Fruit fly (Drosophila melanogaster) whole organism, embryonic: ENCODE data around the gene Sec22.
A peak's percentile ranks its signal among the peaks of the same experiment; 100 is the strongest.

Experiments
- CG1024 ChIP-seq: fragments of 200-800 bp; sonication (Bioruptor generic); IDR thresholded peaks from 2 replicates; pipeline ENCODE4 v1.3.6; 2022; ENCODE audit warnings: missing biosample characterization, missing genetic modification characterization
- CG12391 ChIP-seq: fragments of 200-800 bp; sonication (Bioruptor generic); optimal IDR thresholded peaks from 3 replicates; lab custom pipeline; 2018; ENCODE audit warnings: missing biosample characterization, mild to moderate bottlenecking, missing genetic modification characterization, moderate library complexity
- CG12942 ChIP-seq: fragments of 200-800 bp; sonication (Bioruptor generic); optimal IDR thresholded peaks from 3 replicates; lab custom pipeline; 2016; ENCODE audit warnings: missing biosample characterization, missing genetic modification characterization
- CG14441 ChIP-seq: fragments of 200-800 bp; sonication (Bioruptor generic); IDR thresholded peaks from 2 replicates; pipeline ENCODE4 v1.3.6; 2022; ENCODE audit warnings: missing biosample characterization, missing genetic modification characterization
- CG16815 ChIP-seq: fragments of 200-800 bp; sonication (Bioruptor generic); optimal IDR thresholded peaks from 3 replicates; lab custom pipeline; 2017; ENCODE audit warnings: missing biosample characterization, mild to moderate bottlenecking, missing genetic modification characterization
- CG17829 ChIP-seq: fragments of 200-800 bp; optimal IDR thresholded peaks from 2 replicates; lab custom pipeline; 2019; ENCODE audit warnings: missing biosample characterization, mild to moderate bottlenecking, missing genetic modification characterization, moderate library complexity
- CG18764 ChIP-seq: fragments of 200-800 bp; sonication (Bioruptor generic); optimal IDR thresholded peaks from 3 replicates; lab custom pipeline; 2016; ENCODE audit warnings: missing biosample characterization, missing genetic modification characterization
- CG2712 ChIP-seq: fragments of 200-800 bp; optimal IDR thresholded peaks from 3 replicates; lab custom pipeline; 2019; ENCODE audit warnings: missing biosample characterization, mild to moderate bottlenecking, missing genetic modification characterization, moderate library complexity
- CG3065 ChIP-seq: fragments of 200-800 bp; sonication (Bioruptor generic); optimal IDR thresholded peaks from 2 replicates; lab custom pipeline; 2016; ENCODE audit warnings: missing biosample characterization, missing genetic modification characterization
- CG31224 ChIP-seq: fragments of 200-800 bp; sonication (Bioruptor generic); IDR thresholded peaks from 2 replicates; pipeline ENCODE4 v1.3.6; 2022; ENCODE audit warnings: missing biosample characterization, missing genetic modification characterization
- CG6765 ChIP-seq: fragments of 200-800 bp; sonication (Bioruptor generic); optimal IDR thresholded peaks from 3 replicates; lab custom pipeline; 2017; ENCODE audit warnings: missing biosample characterization, mild to moderate bottlenecking, missing genetic modification characterization
- CG7745 ChIP-seq: fragments of 200-800 bp; sonication (Bioruptor generic); optimal IDR thresholded peaks from 2 replicates; lab custom pipeline; 2018; ENCODE audit warnings: missing biosample characterization, mild to moderate bottlenecking, missing genetic modification characterization, moderate library complexity
- CG7987 ChIP-seq: fragments of 200-800 bp; sonication (Bioruptor generic); optimal IDR thresholded peaks from 2 replicates; lab custom pipeline; 2018; ENCODE audit warnings: missing biosample characterization, mild to moderate bottlenecking, missing genetic modification characterization, moderate library complexity
- CG8388 ChIP-seq: fragments of 200-800 bp; sonication (Bioruptor generic); optimal IDR thresholded peaks from 2 replicates; lab custom pipeline; 2019; ENCODE audit warnings: missing biosample characterization, mild to moderate bottlenecking, missing genetic modification characterization, moderate library complexity
- CG9876 ChIP-seq: fragments of 200-800 bp; sonication (Bioruptor generic); optimal IDR thresholded peaks from 2 replicates; lab custom pipeline; 2016; ENCODE audit warnings: missing biosample characterization, missing genetic modification characterization
- Chrac-16 ChIP-seq: fragments of 200-800 bp; sonication (Bioruptor generic); optimal IDR thresholded peaks from 3 replicates; lab custom pipeline; 2016; ENCODE audit warnings: missing biosample characterization, missing genetic modification characterization
- CkIIα-i1 ChIP-seq: fragments of 200-800 bp; sonication (Bioruptor generic); IDR thresholded peaks from 2 replicates; pipeline ENCODE4 v1.3.6; 2022; ENCODE audit warnings: missing biosample characterization, missing genetic modification characterization
- D19B ChIP-seq: fragments of 200-800 bp; sonication (Bioruptor generic); optimal IDR thresholded peaks from 2 replicates; lab custom pipeline; 2017; ENCODE audit warnings: missing biosample characterization, mild to moderate bottlenecking, missing genetic modification characterization
- Doc3 ChIP-seq: fragments of 200-800 bp; sonication (Bioruptor generic); IDR thresholded peaks from 3 replicates; pipeline ENCODE4 v1.3.6; 2022; ENCODE audit warnings: missing biosample characterization, missing genetic modification characterization; ENCODE audit not compliant: partially characterized antibody
- Dp ChIP-seq: fragments of 200-800 bp; sonication (Bioruptor generic); optimal IDR thresholded peaks from 2 replicates; lab custom pipeline; 2018; ENCODE audit warnings: missing biosample characterization, mild to moderate bottlenecking, missing genetic modification characterization, moderate library complexity
- HLH54F ChIP-seq: fragments of 200-800 bp; sonication (Bioruptor generic); optimal IDR thresholded peaks from 3 replicates; lab custom pipeline; 2016; ENCODE audit warnings: missing biosample characterization, missing genetic modification characterization
- HmgZ ChIP-seq: fragments of 200-800 bp; sonication (Bioruptor generic); optimal IDR thresholded peaks from 2 replicates; lab custom pipeline; 2018; ENCODE audit warnings: missing biosample characterization, mild to moderate bottlenecking, missing genetic modification characterization
- NC2β ChIP-seq: fragments of 200-800 bp; sonication (Bioruptor generic); optimal IDR thresholded peaks from 2 replicates; lab custom pipeline; 2016; ENCODE audit warnings: missing biosample characterization, missing genetic modification characterization
- PHDP ChIP-seq: fragments of 200-800 bp; sonication (Bioruptor generic); optimal IDR thresholded peaks from 3 replicates; lab custom pipeline; 2018; ENCODE audit warnings: missing biosample characterization, mild to moderate bottlenecking, missing genetic modification characterization, moderate library complexity
- Six4 ChIP-seq: fragments of 200-800 bp; sonication (Bioruptor generic); optimal IDR thresholded peaks from 2 replicates; lab custom pipeline; 2016; ENCODE audit warnings: missing biosample characterization, missing genetic modification characterization
- Vsx1 ChIP-seq: fragments of 200-800 bp; sonication (Bioruptor generic); optimal IDR thresholded peaks from 2 replicates; lab custom pipeline; 2017; ENCODE audit warnings: missing biosample characterization, mild to moderate bottlenecking, missing genetic modification characterization, missing genetic modification reagents
- amos ChIP-seq: fragments of 200-800 bp; sonication (Bioruptor generic); IDR thresholded peaks from 2 replicates; pipeline ENCODE4 v1.3.6; 2022; ENCODE audit warnings: missing biosample characterization, missing genetic modification characterization; ENCODE audit not compliant: partially characterized antibody
- bsh ChIP-seq, 2 experiments: fragments of 200-800 bp; sonication (Bioruptor generic); optimal IDR thresholded peaks; 2 replicates each; lab custom pipeline; 2017 to 2018; ENCODE audit warnings: mild to moderate bottlenecking in 2 of 2, missing biosample characterization in 2 of 2, missing genetic modification characterization in 2 of 2, moderate library complexity in 1 of 2
- cas ChIP-seq: fragments of 200-800 bp; sonication (Bioruptor generic); IDR thresholded peaks from 2 replicates; pipeline ENCODE4 v1.3.6; 2022; ENCODE audit warnings: missing biosample characterization, missing genetic modification characterization
- caup ChIP-seq: fragments of 200-800 bp; sonication (Bioruptor generic); optimal IDR thresholded peaks from 3 replicates; lab custom pipeline; 2017; ENCODE audit warnings: missing biosample characterization, mild to moderate bottlenecking, missing genetic modification characterization, moderate library complexity; ENCODE audit not compliant: severe bottlenecking
- chn ChIP-seq: fragments of 200-800 bp; sonication (Bioruptor generic); optimal IDR thresholded peaks from 2 replicates; lab custom pipeline; 2016; ENCODE audit warnings: missing biosample characterization, missing genetic modification characterization
- dm ChIP-seq: fragments of 200-800 bp; sonication (Bioruptor generic); optimal IDR thresholded peaks from 3 replicates; lab custom pipeline; 2016; ENCODE audit warnings: missing biosample characterization, missing genetic modification characterization
- dpn ChIP-seq, 2 experiments: fragments of 200-800 bp; sonication (Bioruptor generic); optimal IDR thresholded peaks; 3 replicates each; lab custom pipeline; 2016; ENCODE audit warnings: missing biosample characterization in 2 of 2, missing genetic modification characterization in 2 of 2
- fd96Cb ChIP-seq: fragments of 200-800 bp; sonication (Bioruptor generic); optimal IDR thresholded peaks from 2 replicates; lab custom pipeline; 2018; ENCODE audit warnings: missing biosample characterization, mild to moderate bottlenecking, missing genetic modification characterization, moderate library complexity
- hb ChIP-seq: fragments of 200-800 bp; sonication (Bioruptor generic); IDR thresholded peaks from 3 replicates; pipeline ENCODE4 v1.3.6; 2022; ENCODE audit warnings: missing biosample characterization, missing genetic modification characterization; ENCODE audit not compliant: partially characterized antibody
- hbn ChIP-seq: fragments of 200-800 bp; sonication (Bioruptor generic); IDR thresholded peaks from 2 replicates; pipeline ENCODE4 v1.3.6; 2022; ENCODE audit warnings: missing biosample characterization, missing genetic modification characterization; ENCODE audit not compliant: partially characterized antibody
- insv ChIP-seq, 2 experiments: fragments of 200-800 bp; sonication (Bioruptor generic); optimal IDR thresholded peaks; 3 replicates each; lab custom pipeline; 2016 to 2018; ENCODE audit warnings: missing biosample characterization in 2 of 2, missing genetic modification characterization in 2 of 2
- klu ChIP-seq: fragments of 200-800 bp; sonication (Bioruptor generic); IDR thresholded peaks from 2 replicates; pipeline ENCODE4 v1.3.6; 2022; ENCODE audit warnings: missing biosample characterization, missing genetic modification characterization
- knrl ChIP-seq: fragments of 200-800 bp; sonication (Bioruptor generic); IDR thresholded peaks from 3 replicates; pipeline ENCODE4 v1.3.6; 2022; ENCODE audit warnings: missing biosample characterization, missing genetic modification characterization; ENCODE audit not compliant: partially characterized antibody
- oc ChIP-seq: fragments of 200-800 bp; sonication (Bioruptor generic); optimal IDR thresholded peaks from 2 replicates; lab custom pipeline; 2018; ENCODE audit warnings: missing biosample characterization, mild to moderate bottlenecking, missing genetic modification characterization, moderate library complexity
- pnt ChIP-seq: fragments of 200-800 bp; sonication (Bioruptor generic); optimal IDR thresholded peaks from 3 replicates; lab custom pipeline; 2016; ENCODE audit warnings: missing biosample characterization, missing genetic modification characterization
- run ChIP-seq: fragments of 200-800 bp; sonication (Bioruptor generic); optimal IDR thresholded peaks from 3 replicates; lab custom pipeline; 2018; ENCODE audit warnings: missing biosample characterization, mild to moderate bottlenecking, missing genetic modification characterization
- salm ChIP-seq: fragments of 200-800 bp; sonication (Bioruptor generic); optimal IDR thresholded peaks from 2 replicates; lab custom pipeline; 2018; ENCODE audit warnings: missing biosample characterization, mild to moderate bottlenecking, missing genetic modification characterization
- slbo ChIP-seq: fragments of 200-800 bp; sonication (Bioruptor generic); IDR thresholded peaks from 2 replicates; pipeline ENCODE4 v1.3.6; 2022; ENCODE audit warnings: missing biosample characterization, missing genetic modification characterization
- so ChIP-seq: fragments of 200-800 bp; sonication (Bioruptor generic); IDR thresholded peaks from 3 replicates; pipeline ENCODE4 v1.3.6; 2022; ENCODE audit warnings: missing biosample characterization, missing genetic modification characterization
- sug ChIP-seq: fragments of 200-800 bp; optimal IDR thresholded peaks from 2 replicates; lab custom pipeline; 2019; ENCODE audit warnings: missing biosample characterization, mild to moderate bottlenecking, missing genetic modification characterization, moderate library complexity
- trh ChIP-seq: fragments of 200-800 bp; sonication (Bioruptor generic); optimal IDR thresholded peaks from 2 replicates; lab custom pipeline; 2016; ENCODE audit warnings: missing biosample characterization, missing genetic modification characterization
- zen ChIP-seq: fragments of 200-800 bp; sonication (Bioruptor generic); optimal IDR thresholded peaks from 3 replicates; lab custom pipeline; 2018; ENCODE audit warnings: missing biosample characterization, mild to moderate bottlenecking, missing genetic modification characterization, moderate library complexity
- zf30C ChIP-seq: fragments of 200-800 bp; sonication (Bioruptor generic); optimal IDR thresholded peaks from 3 replicates; lab custom pipeline; 2018; ENCODE audit warnings: missing biosample characterization, mild to moderate bottlenecking, missing genetic modification characterization

Gene Sec22

dm6 chrX:796397-796989, 9.4 kb upstream of the Sec22 start (continued):
- TF ChIP-seq dpn (GFP tag; optimal IDR thresholded peaks at IDR 0.05; lab: Kevin White, UChicago): peak in 1 of 2 experiments; percentile 32
- no peak for TF ChIP-seq Chrac-16
- TF ChIP-seq Doc3: peak; percentile 99
- no peak for TF ChIP-seq PHDP (tag; lab: Kevin White, UChicago)
- no peak for TF ChIP-seq CG12391 (tag; lab: Kevin White, UChicago)
- no peak for TF ChIP-seq CG3065 (GFP tag; lab: Kevin White, UChicago)
- peak; percentile 88 for TF ChIP-seq knrl (GFP tag; lab: Robert Waterston, UW)
- no peak for TF ChIP-seq chn (GFP tag; lab: Kevin White, UChicago)
- TF ChIP-seq zf30C (GFP tag; lab: Kevin White, UChicago): no peak
- TF ChIP-seq CG8388: no peak
- TF ChIP-seq D19B: no peak
- TF ChIP-seq oc: peak; percentile 49
- no peak for TF ChIP-seq zen
- peak; percentile 50 for TF ChIP-seq CG17829 (tag; lab: Kevin White, UChicago)
- no peak for TF ChIP-seq CG9876 (GFP tag; lab: Kevin White, UChicago)
- no peak for TF ChIP-seq Six4 (GFP tag; lab: Kevin White, UChicago)
- TF ChIP-seq CG31224 (GFP tag; lab: Robert Waterston, UW): peak; percentile 98
- peak; percentile 51 for TF ChIP-seq dm (GFP tag; lab: Kevin White, UChicago)
- TF ChIP-seq insv (GFP tag; optimal IDR thresholded peaks at IDR 0.05; lab: Kevin White, UChicago): peak in 1 of 2 experiments; percentile 82
- TF ChIP-seq fd96Cb (tag; lab: Kevin White, UChicago): no peak
- no peak for TF ChIP-seq cas (GFP tag; lab: Robert Waterston, UW)
- no peak for TF ChIP-seq CG16815 (GFP tag; lab: Kevin White, UChicago)
- TF ChIP-seq NC2β (GFP tag; lab: Kevin White, UChicago): peak; percentile 5
- peak; percentile 21 for TF ChIP-seq HLH54F (GFP tag; lab: Kevin White, UChicago)
- TF ChIP-seq hb: peak; percentile 88
- TF ChIP-seq trh (GFP tag; lab: Kevin White, UChicago): no peak
- TF ChIP-seq CG2712: peak; percentile 20
- 0 out of 3 replicates have a peak, but pooled peaks have one; percentile 18 for TF ChIP-seq so
- TF ChIP-seq sug (tag; lab: Kevin White, UChicago): peak; percentile 41
- TF ChIP-seq Vsx1 (GFP tag; lab: Kevin White, UChicago): no peak
- no peak for TF ChIP-seq run (tag; lab: Kevin White, UChicago)
- TF ChIP-seq klu: no peak
- TF ChIP-seq CG1024 (GFP tag; lab: Robert Waterston, UW): no peak
- peak in 1 of 2 experiments; percentile 1 for TF ChIP-seq bsh (GFP tag; optimal IDR thresholded peaks at IDR 0.05; lab: Kevin White, UChicago)
- TF ChIP-seq CG7745 (tag; lab: Kevin White, UChicago): peak; percentile 61
- peak; percentile 40 for TF ChIP-seq HmgZ (tag; lab: Kevin White, UChicago)
- TF ChIP-seq hbn (GFP tag; lab: Robert Waterston, UW): peak; percentile 99
- no peak for TF ChIP-seq CG12942 (GFP tag; lab: Kevin White, UChicago)
- no peak for TF ChIP-seq CG14441 (GFP tag; lab: Robert Waterston, UW)
- peak; percentile 44 for TF ChIP-seq CG7987 (GFP tag; lab: Kevin White, UChicago)
- TF ChIP-seq CkIIα-i1 (GFP tag; lab: Robert Waterston, UW): no peak
- TF ChIP-seq slbo: peak; percentile 43; the same call in 1 of the 2 replicates
- TF ChIP-seq pnt: no peak
- TF ChIP-seq caup (GFP tag; lab: Kevin White, UChicago): no peak
- TF ChIP-seq Dp: no peak
- no peak for TF ChIP-seq salm (tag; lab: Kevin White, UChicago)
- peak; percentile 95 for TF ChIP-seq amos
- TF ChIP-seq CG18764: no peak
- no peak for TF ChIP-seq CG6765 (GFP tag; lab: Kevin White, UChicago)
